Worm (Caenorhabditis elegans): ENCODE data around the gene nep-4.

The nep-4 gene

DNA sequence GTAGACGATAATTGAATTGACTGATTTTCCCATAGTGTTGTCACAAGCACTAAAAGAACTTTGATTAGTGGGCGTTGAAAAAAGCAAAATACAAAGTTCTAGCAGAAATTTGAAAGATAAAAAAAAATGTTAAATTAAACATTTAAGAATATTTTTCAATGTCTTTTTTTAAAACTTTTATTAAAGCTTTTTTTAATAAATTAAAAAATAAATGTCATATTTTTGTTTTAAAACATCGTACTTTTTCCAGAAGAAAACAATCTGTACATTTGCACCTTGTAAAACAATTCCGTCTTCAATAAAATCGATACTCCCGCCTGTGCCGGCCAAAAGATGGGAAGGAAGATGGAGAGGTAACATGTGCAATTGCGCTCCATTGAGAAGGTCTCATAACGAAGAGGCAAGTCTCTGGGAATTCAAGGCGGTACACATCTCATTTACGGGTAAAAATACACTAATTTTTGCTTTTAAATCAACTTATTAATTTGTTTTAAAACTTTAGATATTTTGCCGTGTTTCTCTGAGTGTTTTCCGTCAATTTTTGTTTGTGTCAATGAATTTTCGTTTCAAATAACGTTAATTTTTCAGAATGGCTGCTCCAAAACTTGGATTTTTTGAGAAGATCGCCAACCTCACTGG lies 22.4 kb downstream of the nep-4 start, which contains the start of the genes glr-6 and asg-2 (continued):
- no peak for TF ChIP-seq hlh-8 (tag; optimal IDR thresholded peaks at IDR 0.05)
- TF ChIP-seq ets-4 (tag; optimal IDR thresholded peaks at IDR 0.05) = peak; percentile 24
- TF ChIP-seq elt-2 (tag; optimal IDR thresholded peaks at IDR 0.05) = peak; percentile 3
- no peak for TF ChIP-seq ceh-6 (GFP tag; optimal IDR thresholded peaks at IDR 0.05)
- no peak for TF ChIP-seq nhr-232 (tag; optimal IDR thresholded peaks at IDR 0.05)
- TF ChIP-seq ref-2 (tag; optimal IDR thresholded peaks at IDR 0.05) = no peak
- no peak for TF ChIP-seq ceh-45 (GFP tag; IDR thresholded peaks at IDR 0.05)
- TF ChIP-seq fkh-10 (GFP tag; optimal IDR thresholded peaks at IDR 0.05) = no peak
- no peak for TF ChIP-seq unc-55 (GFP tag; optimal IDR thresholded peaks at IDR 0.05)
- TF ChIP-seq ttx-3 (tag; optimal IDR thresholded peaks at IDR 0.05) = no peak
- no peak for TF ChIP-seq pha-2 (tag; optimal IDR thresholded peaks at IDR 0.05)

DNA sequence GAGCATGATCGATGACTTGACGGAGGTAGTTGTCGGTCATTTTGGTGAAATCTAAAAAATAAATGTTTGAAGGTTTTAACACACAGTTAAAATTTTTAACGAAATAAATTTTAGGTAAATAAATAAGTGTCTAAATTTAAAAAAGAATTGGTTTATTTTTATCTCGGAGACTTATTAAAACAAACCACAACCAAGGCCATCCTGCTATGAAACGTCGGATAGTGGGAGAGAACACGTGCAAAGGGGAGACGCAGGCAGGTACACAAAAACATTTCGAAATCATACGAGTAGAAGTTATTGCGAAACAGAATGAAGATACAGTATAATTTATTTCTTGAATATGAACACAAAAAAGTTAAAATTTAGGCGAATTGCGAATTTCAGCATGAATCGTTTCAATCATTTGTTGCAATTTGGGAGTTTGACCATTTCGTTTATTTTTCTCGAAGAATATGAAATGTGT lies 27.1 kb downstream of the nep-4 start, which contains the start of gene F41B4.3:
TSS of gene F41B4.3 (minus strand) at position 51 of the 463 bp plus-strand sequence.
- no peak for TF ChIP-seq hlh-8 (tag; optimal IDR thresholded peaks at IDR 0.05)
- TF ChIP-seq nhr-232 (tag; optimal IDR thresholded peaks at IDR 0.05) = no peak
- TF ChIP-seq pag-3 (tag; optimal IDR thresholded peaks at IDR 0.05; ENCODE audit: borderline replicate concordance) = no peak
- no peak for TF ChIP-seq ahr-1 (tag; optimal IDR thresholded peaks at IDR 0.05)
- TF ChIP-seq nfya-1 (tag; optimal IDR thresholded peaks at IDR 0.05) = no peak
- TF ChIP-seq tbx-2 (tag; optimal IDR thresholded peaks at IDR 0.05) = no peak
- TF ChIP-seq C08G9.2 (tag; optimal IDR thresholded peaks at IDR 0.05) = no peak
- no peak for TF ChIP-seq ceh-6 (GFP tag; optimal IDR thresholded peaks at IDR 0.05)
- TF ChIP-seq lin-11 (tag; optimal IDR thresholded peaks at IDR 0.05) = no peak
- no peak for TF ChIP-seq K02D7.2 (tag; optimal IDR thresholded peaks at IDR 0.05)
- TF ChIP-seq madf-2 (tag; optimal IDR thresholded peaks at IDR 0.05) = no peak
- no peak for TF ChIP-seq ztf-16 (tag; optimal IDR thresholded peaks at IDR 0.05)
- TF ChIP-seq Y22D7AL.16 (tag; optimal IDR thresholded peaks at IDR 0.05) = no peak
- no peak for TF ChIP-seq hlh-6 (tag; optimal IDR thresholded peaks at IDR 0.05)
- no peak for TF ChIP-seq ceh-19 (GFP tag; optimal IDR thresholded peaks at IDR 0.05)

DNA sequence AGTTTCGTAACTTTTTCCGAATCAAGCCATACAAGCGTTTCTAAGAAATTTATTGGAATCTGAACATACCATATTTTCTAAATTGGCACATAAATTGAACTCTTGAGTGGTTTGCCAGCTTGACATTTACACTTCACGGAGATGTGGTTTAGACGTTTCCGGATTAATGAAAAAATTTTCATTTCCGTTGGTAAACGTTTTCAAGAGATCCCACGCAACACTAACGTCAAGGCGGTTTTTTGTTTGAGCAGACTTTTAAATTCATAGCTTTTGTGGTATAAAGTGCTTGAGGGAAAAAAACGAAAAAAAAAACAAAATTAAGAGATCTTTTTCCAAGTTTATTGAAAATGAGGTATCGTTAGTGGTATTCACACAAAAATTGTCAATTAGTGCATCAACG lies 28.1 kb downstream of the nep-4 start, which contains the start of gene F41B4.2:
TSS of gene F41B4.2 (minus strand) at position 101 of the 400 bp plus-strand sequence.
- TF ChIP-seq ceh-24 (tag; optimal IDR thresholded peaks at IDR 0.05) (no peak), ceh-30 (tag; optimal IDR thresholded peaks at IDR 0.05) (no peak), sox-2 (GFP tag; IDR thresholded peaks at IDR 0.05) (no peak), gmeb-2 (tag; optimal IDR thresholded peaks at IDR 0.05) (no peak), ceh-19 (GFP tag; optimal IDR thresholded peaks at IDR 0.05) (no peak), unc-42 (tag; optimal IDR thresholded peaks at IDR 0.05) (no peak), K09A11.1 (tag; optimal IDR thresholded peaks at IDR 0.05; ENCODE audit: insufficient read depth) (no peak), ceh-45 (GFP tag; IDR thresholded peaks at IDR 0.05) (no peak), pat-9 (tag; optimal IDR thresholded peaks at IDR 0.05) (no peak), eyg-1 (tag; optimal IDR thresholded peaks at IDR 0.05) (no peak), odd-2 (tag; optimal IDR thresholded peaks at IDR 0.05) (no peak), elt-4 (tag; optimal IDR thresholded peaks at IDR 0.05) (no peak), ztf-16 (tag; optimal IDR thresholded peaks at IDR 0.05) (no peak), lim-6 (tag; optimal IDR thresholded peaks at IDR 0.05) (no peak), hlh-30 (tag; optimal IDR thresholded peaks at IDR 0.05; ENCODE audit: insufficient read depth) (no peak), elt-2 (tag; optimal IDR thresholded peaks at IDR 0.05) (no peak), ama-1 (optimal IDR thresholded peaks at IDR 0.05) (no peak), ceh-31 (tag; optimal IDR thresholded peaks at IDR 0.05) (no peak), rnt-1 (tag; optimal IDR thresholded peaks at IDR 0.05) (no peak)

All from whole organism, late embryonic.